Fruit fly (Drosophila melanogaster) whole organism, embryonic: ENCODE measurements around the gene Ccn.

ENCODE experiments used
- Adf1 ChIP-seq: fragments of 200-800 bp; sonication (Bioruptor generic); IDR thresholded peaks from 2 replicates; pipeline ENCODE4 v1.3.6; 2022; ENCODE audit warnings: missing biosample characterization, missing genetic modification characterization
- B-H1 ChIP-seq: fragments of 200-800 bp; sonication (Bioruptor generic); IDR thresholded peaks from 3 replicates; pipeline ENCODE4 v1.3.6; 2022; ENCODE audit warnings: missing biosample characterization, missing genetic modification characterization
- Bdp1 ChIP-seq: fragments of 200-800 bp; sonication (Bioruptor generic); optimal IDR thresholded peaks from 3 replicates; lab custom pipeline; 2016; ENCODE audit warnings: missing biosample characterization, missing genetic modification characterization
- CG10267 ChIP-seq: fragments of 200-800 bp; sonication (Bioruptor generic); optimal IDR thresholded peaks from 2 replicates; lab custom pipeline; 2018; ENCODE audit warnings: missing biosample characterization, mild to moderate bottlenecking, missing genetic modification characterization, moderate library complexity
- CG10431 ChIP-seq: fragments of 200-800 bp; sonication (Bioruptor generic); optimal IDR thresholded peaks from 3 replicates; lab custom pipeline; 2018; ENCODE audit warnings: missing biosample characterization, mild to moderate bottlenecking, missing genetic modification characterization
- CG11696 ChIP-seq: fragments of 200-800 bp; sonication (Bioruptor generic); IDR thresholded peaks from 2 replicates; pipeline ENCODE4 v1.3.6; 2022; ENCODE audit warnings: missing biosample characterization, missing genetic modification characterization
- CG12236 ChIP-seq: fragments of 200-800 bp; sonication (Bioruptor generic); optimal IDR thresholded peaks from 2 replicates; lab custom pipeline; 2016; ENCODE audit warnings: missing biosample characterization, missing genetic modification characterization
- CG14710 ChIP-seq: fragments of 200-800 bp; sonication (Bioruptor generic); optimal IDR thresholded peaks from 3 replicates; lab custom pipeline; 2019; ENCODE audit warnings: missing biosample characterization, mild to moderate bottlenecking, missing genetic modification characterization, moderate library complexity
- CG15011 ChIP-seq: fragments of 200-800 bp; sonication (Bioruptor generic); optimal IDR thresholded peaks from 3 replicates; lab custom pipeline; 2018; ENCODE audit warnings: missing biosample characterization, mild to moderate bottlenecking, missing genetic modification characterization
- CG15696 ChIP-seq: fragments of 200-800 bp; sonication (Bioruptor generic); optimal IDR thresholded peaks from 2 replicates; lab custom pipeline; 2019; ENCODE audit warnings: missing biosample characterization, mild to moderate bottlenecking, missing genetic modification characterization, moderate library complexity
- CG17359 ChIP-seq: fragments of 200-800 bp; sonication (Bioruptor generic); optimal IDR thresholded peaks from 3 replicates; lab custom pipeline; 2018; ENCODE audit warnings: missing biosample characterization, mild to moderate bottlenecking, missing genetic modification characterization, moderate library complexity
- CG18599 ChIP-seq: fragments of 200-800 bp; sonication (Bioruptor generic); optimal IDR thresholded peaks from 3 replicates; lab custom pipeline; 2017; ENCODE audit warnings: missing biosample characterization, missing genetic modification characterization, mild to moderate bottlenecking, moderate library complexity, missing genetic modification reagents
- CG2678 ChIP-seq: fragments of 200-800 bp; sonication (Bioruptor generic); optimal IDR thresholded peaks from 3 replicates; lab custom pipeline; 2019; ENCODE audit warnings: missing biosample characterization, mild to moderate bottlenecking, missing genetic modification characterization, moderate library complexity
- CG2712 ChIP-seq: fragments of 200-800 bp; optimal IDR thresholded peaks from 3 replicates; lab custom pipeline; 2019; ENCODE audit warnings: missing biosample characterization, mild to moderate bottlenecking, missing genetic modification characterization, moderate library complexity
- CG30431 ChIP-seq: fragments of 200-800 bp; sonication (Bioruptor generic); optimal IDR thresholded peaks from 2 replicates; lab custom pipeline; 2017; ENCODE audit warnings: missing biosample characterization, missing genetic modification characterization
- CG3163 ChIP-seq: fragments of 200-800 bp; sonication (Bioruptor generic); optimal IDR thresholded peaks from 3 replicates; lab custom pipeline; 2016; ENCODE audit warnings: missing biosample characterization, missing genetic modification characterization
- CG32772 ChIP-seq: fragments of 200-800 bp; sonication (Bioruptor generic); IDR thresholded peaks from 2 replicates; pipeline ENCODE4 v1.3.6; 2022; ENCODE audit warnings: missing biosample characterization, missing genetic modification characterization
- CG33557 ChIP-seq: fragments of 200-800 bp; sonication (Bioruptor generic); optimal IDR thresholded peaks from 2 replicates; lab custom pipeline; 2019; ENCODE audit warnings: missing biosample characterization, mild to moderate bottlenecking, missing genetic modification characterization, moderate library complexity
- CG34376 ChIP-seq: fragments of 200-800 bp; sonication (Bioruptor generic); optimal IDR thresholded peaks from 2 replicates; lab custom pipeline; 2018; ENCODE audit warnings: missing biosample characterization, mild to moderate bottlenecking, missing genetic modification characterization
- CG4404 ChIP-seq: fragments of 200-800 bp; sonication (Bioruptor generic); IDR thresholded peaks from 2 replicates; pipeline ENCODE4 v1.3.6; 2022; ENCODE audit warnings: missing biosample characterization, missing genetic modification characterization
- CG4707 ChIP-seq: fragments of 200-800 bp; sonication (Bioruptor generic); optimal IDR thresholded peaks from 2 replicates; lab custom pipeline; 2018; ENCODE audit warnings: missing biosample characterization, mild to moderate bottlenecking, missing genetic modification characterization, moderate library complexity
- CG7271 ChIP-seq: fragments of 200-800 bp; sonication (Bioruptor generic); optimal IDR thresholded peaks from 2 replicates; lab custom pipeline; 2018; ENCODE audit warnings: missing biosample characterization, mild to moderate bottlenecking, missing genetic modification characterization, moderate library complexity
- CG8388 ChIP-seq: fragments of 200-800 bp; sonication (Bioruptor generic); optimal IDR thresholded peaks from 2 replicates; lab custom pipeline; 2019; ENCODE audit warnings: missing biosample characterization, mild to moderate bottlenecking, missing genetic modification characterization, moderate library complexity
- CG9437 ChIP-seq: fragments of 200-800 bp; sonication (Bioruptor generic); optimal IDR thresholded peaks from 2 replicates; lab custom pipeline; 2018; ENCODE audit warnings: missing biosample characterization, mild to moderate bottlenecking, missing genetic modification characterization
- CG9609 ChIP-seq: fragments of 200-800 bp; sonication (Bioruptor generic); optimal IDR thresholded peaks from 3 replicates; lab custom pipeline; 2016; ENCODE audit warnings: missing biosample characterization, missing genetic modification characterization
- E2f2 ChIP-seq: fragments of 200-800 bp; sonication (Bioruptor generic); IDR thresholded peaks from 2 replicates; pipeline ENCODE4 v1.3.6; 2022; ENCODE audit warnings: missing biosample characterization, missing genetic modification characterization
- Hr3 ChIP-seq: fragments of 200-800 bp; sonication (Bioruptor generic); optimal IDR thresholded peaks from 3 replicates; lab custom pipeline; 2016; ENCODE audit warnings: missing biosample characterization, missing genetic modification characterization
- Jarid2 ChIP-seq: fragments of 200-800 bp; sonication (Bioruptor generic); optimal IDR thresholded peaks from 3 replicates; lab custom pipeline; 2017; ENCODE audit warnings: mild to moderate bottlenecking, missing biosample characterization, missing genetic modification reagents, missing genetic modification characterization
- Lhr ChIP-seq: fragments of 200-800 bp; sonication (Bioruptor generic); optimal IDR thresholded peaks from 3 replicates; lab custom pipeline; 2017; ENCODE audit warnings: mild to moderate bottlenecking, missing biosample characterization, missing genetic modification reagents, missing genetic modification characterization
- Mes4 ChIP-seq: fragments of 200-800 bp; sonication (Bioruptor generic); optimal IDR thresholded peaks from 2 replicates; lab custom pipeline; 2016; ENCODE audit warnings: missing biosample characterization, missing genetic modification characterization
- NC2α ChIP-seq: fragments of 200-800 bp; sonication (Bioruptor generic); optimal IDR thresholded peaks from 2 replicates; lab custom pipeline; 2016; ENCODE audit warnings: missing biosample characterization, missing genetic modification characterization
- NC2β ChIP-seq: fragments of 200-800 bp; sonication (Bioruptor generic); optimal IDR thresholded peaks from 2 replicates; lab custom pipeline; 2016; ENCODE audit warnings: missing biosample characterization, missing genetic modification characterization
- NFAT ChIP-seq: fragments of 200-800 bp; sonication (Bioruptor generic); IDR thresholded peaks from 2 replicates; pipeline ENCODE4 v1.3.6; 2022; ENCODE audit warnings: missing biosample characterization, missing genetic modification characterization
- Ptx1 ChIP-seq: fragments of 200-800 bp; sonication (Bioruptor generic); IDR thresholded peaks from 2 replicates; pipeline ENCODE4 v1.3.6; 2022; ENCODE audit warnings: missing biosample characterization, missing genetic modification characterization
- Sox100B ChIP-seq: fragments of 200-800 bp; sonication (Bioruptor generic); optimal IDR thresholded peaks from 3 replicates; lab custom pipeline; 2018; ENCODE audit warnings: missing biosample characterization, mild to moderate bottlenecking, missing genetic modification characterization
- Stat92E ChIP-seq, 3 experiments: fragments of >200 bp in 2 of 3; fragments of 200-800 bp in 1 of 3; sonication (Bioruptor generic) in 1 of 3; optimal IDR thresholded peaks; 2 replicates each; lab custom pipeline; 2017 to 2019; ENCODE audit warnings: missing biosample characterization in 3 of 3, missing genetic modification characterization in 3 of 3, mild to moderate bottlenecking in 1 of 3, moderate library complexity in 1 of 3
- ase ChIP-seq: fragments of 200-800 bp; sonication (Bioruptor generic); IDR thresholded peaks from 3 replicates; pipeline ENCODE4 v1.3.6; 2022; ENCODE audit warnings: missing biosample characterization, missing genetic modification characterization
- btn ChIP-seq: fragments of 200-800 bp; sonication (Bioruptor generic); optimal IDR thresholded peaks from 2 replicates; lab custom pipeline; 2016; ENCODE audit warnings: missing biosample characterization, missing genetic modification characterization
- gce ChIP-seq: fragments of 200-800 bp; sonication (Bioruptor generic); IDR thresholded peaks from 3 replicates; pipeline ENCODE4 v1.3.6; 2022; ENCODE audit warnings: missing biosample characterization, missing genetic modification characterization
- inv ChIP-seq: fragments of 200-800 bp; sonication (Bioruptor generic); IDR thresholded peaks from 2 replicates; pipeline ENCODE4 v1.3.6; 2022; ENCODE audit warnings: missing biosample characterization, missing genetic modification characterization; ENCODE audit not compliant: partially characterized antibody
- kay ChIP-seq: fragments of 200-800 bp; sonication (Bioruptor generic); optimal IDR thresholded peaks from 2 replicates; lab custom pipeline; 2016; ENCODE audit warnings: missing biosample characterization, missing genetic modification characterization
- ken ChIP-seq: fragments of 200-800 bp; sonication (Bioruptor generic); IDR thresholded peaks from 3 replicates; pipeline ENCODE4 v1.3.6; 2022; ENCODE audit warnings: missing biosample characterization, missing genetic modification characterization
- luna ChIP-seq: fragments of 200-800 bp; sonication (Bioruptor generic); optimal IDR thresholded peaks from 2 replicates; lab custom pipeline; 2016; ENCODE audit warnings: missing biosample characterization, missing genetic modification characterization
- onecut ChIP-seq: fragments of 200-800 bp; sonication (Bioruptor generic); IDR thresholded peaks from 2 replicates; pipeline ENCODE4 v1.3.6; 2022; ENCODE audit warnings: missing biosample characterization, missing genetic modification characterization
- phol ChIP-seq: fragments of 200-800 bp; sonication (Bioruptor generic); optimal IDR thresholded peaks from 3 replicates; lab custom pipeline; 2018; ENCODE audit warnings: missing biosample characterization, mild to moderate bottlenecking, missing genetic modification characterization, moderate library complexity
- shn ChIP-seq: fragments of 200-800 bp; sonication (Bioruptor generic); optimal IDR thresholded peaks from 3 replicates; lab custom pipeline; 2016; ENCODE audit warnings: missing biosample characterization, missing genetic modification characterization
- sim ChIP-seq: fragments of 200-800 bp; sonication (Bioruptor generic); IDR thresholded peaks from 2 replicates; pipeline ENCODE4 v1.3.6; 2022; ENCODE audit warnings: missing biosample characterization, missing genetic modification characterization
- slbo ChIP-seq: fragments of 200-800 bp; sonication (Bioruptor generic); IDR thresholded peaks from 2 replicates; pipeline ENCODE4 v1.3.6; 2022; ENCODE audit warnings: missing biosample characterization, missing genetic modification characterization

Ccn gene

DNA sequence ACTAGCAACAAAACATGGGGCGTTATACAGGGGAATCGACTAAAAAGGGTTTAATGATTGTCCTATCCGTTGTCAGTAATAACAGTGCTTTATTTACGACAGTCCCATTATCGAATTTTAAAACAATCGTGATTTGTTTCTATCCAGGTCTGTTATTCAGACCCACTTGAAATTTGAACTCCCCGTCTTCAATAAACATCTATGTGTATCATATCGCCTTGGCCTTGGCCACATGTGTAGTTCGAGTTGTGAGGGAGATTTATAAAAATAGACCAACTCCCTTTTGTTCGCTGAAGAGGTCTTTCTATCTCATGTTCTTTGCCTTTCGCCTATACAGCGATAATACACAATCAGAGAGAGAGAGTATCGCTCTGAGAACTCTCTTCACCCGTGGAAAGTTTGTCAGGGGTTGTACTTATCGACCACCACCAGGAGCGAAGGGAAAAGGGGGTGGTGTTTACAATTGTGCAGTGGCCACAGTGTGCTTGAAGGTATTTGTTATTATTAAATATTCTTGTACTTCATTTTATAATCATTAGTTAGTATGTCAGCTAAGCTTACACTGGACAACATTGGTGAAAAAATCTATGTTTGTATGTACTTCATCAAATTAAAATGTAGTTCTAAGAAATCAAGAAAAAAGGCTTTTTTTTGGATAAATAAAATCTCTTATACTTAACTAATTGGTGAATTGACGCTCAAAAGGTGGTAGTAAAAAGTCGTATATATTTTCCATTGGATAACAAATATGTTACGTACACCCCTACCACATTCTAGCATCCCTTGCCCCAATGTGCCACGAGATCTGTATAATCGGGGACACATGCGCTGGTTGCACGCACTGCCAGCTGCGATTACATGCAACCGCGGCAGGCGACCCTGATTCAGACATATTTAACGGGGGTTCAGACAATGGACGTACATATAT lies 67.6 kb downstream of the Ccn start (continued):
- TF ChIP-seq luna (GFP tag; lab: Kevin White, UChicago) (no peak), B-H1 (GFP tag; lab: Robert Waterston, UW) (peak; percentile 54; the same call in 2 of the 3 replicates), CG12236 (peak; percentile 55), gce (no peak), NC2β (GFP tag; lab: Kevin White, UChicago) (peak; percentile 69), NC2α (GFP tag; lab: Kevin White, UChicago) (peak; percentile 52), CG32772 (GFP tag; lab: Robert Waterston, UW) (0 out of 2 replicates have a peak, but pooled peaks have one; percentile 45), CG4707 (peak; percentile 36), CG2678 (peak; percentile 82), CG18599 (GFP tag; lab: Kevin White, UChicago) (peak; percentile 57), btn (GFP tag; lab: Kevin White, UChicago) (peak; percentile 40), CG8388 (GFP tag; lab: Kevin White, UChicago) (peak; percentile 85), CG15011 (GFP tag; lab: Kevin White, UChicago) (peak; percentile 62), Bdp1 (GFP tag; lab: Kevin White, UChicago) (peak; percentile 25), inv (no peak), onecut (GFP tag; lab: Robert Waterston, UW) (peak; percentile 70), shn (GFP tag; lab: Kevin White, UChicago) (peak; percentile 45), Jarid2 (GFP tag; lab: Kevin White, UChicago) (peak; percentile 44), CG30431 (GFP tag; lab: Kevin White, UChicago) (peak; percentile 77), CG4404 (GFP tag; lab: Robert Waterston, UW) (peak; percentile 80), NFAT (GFP tag; lab: Robert Waterston, UW) (no peak), CG10267 (peak; percentile 85), CG9609 (GFP tag; lab: Kevin White, UChicago) (peak; percentile 32), E2f2 (peak; percentile 51; the same call in 1 of the 2 replicates), Ptx1 (peak; percentile 63), slbo (no peak), ase (peak; percentile 47; the same call in 1 of the 3 replicates), CG33557 (GFP tag; lab: Kevin White, UChicago) (peak; percentile 90), CG9437 (peak; percentile 74), Hr3 (GFP tag; lab: Kevin White, UChicago) (peak; percentile 74), Stat92E (GFP tag; optimal IDR thresholded peaks at IDR 0.05; lab: Kevin White, UChicago) (peak in 1 of 3 experiments; percentile 77), CG15696 (tag; lab: Kevin White, UChicago) (peak; percentile 91), CG2712 (tag; lab: Kevin White, UChicago) (peak; percentile 94), Adf1 (no peak), sim (0 out of 2 replicates have a peak, but pooled peaks have one; percentile 50), ken (GFP tag; lab: Robert Waterston, UW) (peak; percentile 20; the same call in 1 of the 3 replicates), CG11696 (0 out of 2 replicates have a peak, but pooled peaks have one; percentile 38), Lhr (GFP tag; lab: Kevin White, UChicago) (peak; percentile 77), Sox100B (GFP tag; lab: Kevin White, UChicago) (peak; percentile 91), CG17359 (tag; lab: Kevin White, UChicago) (peak; percentile 69), CG7271 (tag; lab: Kevin White, UChicago) (no peak), kay (GFP tag; lab: Kevin White, UChicago) (peak; percentile 35), CG10431 (peak; percentile 80), Mes4 (GFP tag; lab: Kevin White, UChicago) (peak; percentile 59), CG34376 (GFP tag; lab: Kevin White, UChicago) (peak; percentile 57), CG3163 (GFP tag; lab: Kevin White, UChicago) (no peak), CG14710 (tag; lab: Kevin White, UChicago) (peak; percentile 91), phol (tag; lab: Kevin White, UChicago) (peak; percentile 92)
